Worm (Caenorhabditis elegans): ENCODE data around the gene F28H6.7.

ce11 chrX:14113347-14113746 is 2.6 kb upstream of the F28H6.7 start, which contains the start of gene nhr-281:
- TF ChIP-seq tbx-2 (tag; optimal IDR thresholded peaks at IDR 0.05) (no peak), T23F11.4 (GFP tag; optimal IDR thresholded peaks at IDR 0.05) (no peak), dmd-4 (tag; optimal IDR thresholded peaks at IDR 0.05; ENCODE audit: borderline replicate concordance) (no peak), ama-1 (optimal IDR thresholded peaks at IDR 0.05) (no peak), lin-11 (tag; optimal IDR thresholded peaks at IDR 0.05) (no peak), nhr-11 (tag; optimal IDR thresholded peaks at IDR 0.05) (no peak), gmeb-2 (tag; optimal IDR thresholded peaks at IDR 0.05) (no peak), ceh-48 (tag; optimal IDR thresholded peaks at IDR 0.05) (no peak), ceh-14 (tag; optimal IDR thresholded peaks at IDR 0.05) (no peak), unc-42 (tag; optimal IDR thresholded peaks at IDR 0.05) (no peak)

All from whole organism, late embryonic.